Worm (Caenorhabditis elegans) whole organism, early embryonic: ENCODE measurements around the gene F53F4.17.

Source experiments
- ama-1 ChIP-seq: fragments of 150-350 bp; optimal IDR thresholded peaks from 2 replicates; lab custom pipeline; 2014
- ceh-36 ChIP-seq: sonication (generic microtip); optimal IDR thresholded peaks from 2 replicates; lab custom pipeline; 2016; ENCODE audit warnings: missing genetic modification characterization, inconsistent platforms, missing compliant biosample characterization
- ets-7 ChIP-seq: sonication (generic microtip); optimal IDR thresholded peaks from 2 replicates; lab custom pipeline; 2016; ENCODE audit warnings: missing genotype, missing genetic modification characterization, missing compliant biosample characterization
- flt-1 ChIP-seq: fragments of 200-800 bp; sonication (Bioruptor generic); IDR thresholded peaks from 2 replicates; pipeline ENCODE4 v1.3.6; 2022; ENCODE audit warnings: missing genetic modification characterization, missing compliant biosample characterization
- hmg-4 ChIP-seq: fragments of 200-800 bp; sonication (Bioruptor generic); optimal IDR thresholded peaks from 2 replicates; lab custom pipeline; 2018; ENCODE audit warnings: mild to moderate bottlenecking, missing genetic modification characterization, missing compliant biosample characterization
- hnd-1 ChIP-seq: sonication (generic microtip); optimal IDR thresholded peaks from 2 replicates; lab custom pipeline; 2016; ENCODE audit warnings: missing genetic modification characterization, missing compliant biosample characterization
- pes-1 ChIP-seq: fragments of 200-800 bp; sonication (Bioruptor generic); IDR thresholded peaks from 2 replicates; pipeline ENCODE4 v1.3.6; 2022; ENCODE audit warnings: missing genetic modification reagents, missing genetic modification characterization, missing compliant biosample characterization
- scrt-1 ChIP-seq: fragments of 200-800 bp; sonication (Bioruptor generic); IDR thresholded peaks from 2 replicates; pipeline ENCODE4 v1.3.6; 2022; ENCODE audit warnings: missing genetic modification characterization, missing compliant biosample characterization
- tbx-37 ChIP-seq: fragments of 200-800 bp; sonication (Bioruptor generic); conservative IDR thresholded peaks from 2 replicates; pipeline ENCODE4 v1.3.6; 2022; ENCODE audit warnings: missing genetic modification reagents, missing genetic modification characterization, missing compliant biosample characterization

ce11 chrV:13589494-13590176 lies 1.6 kb downstream of the F53F4.17 start, which contains the start of the genes F53F4.2 and F53F4.18:
- no peak for TF ChIP-seq ama-1 (lab: Kevin White, UChicago)
- TF ChIP-seq hnd-1 (tag; lab: Kevin White, UChicago): no peak
- TF ChIP-seq hmg-4: no peak
- TF ChIP-seq tbx-37 (GFP tag; lab: Robert Waterston, UW): no peak
- TF ChIP-seq flt-1 (GFP tag; lab: Robert Waterston, UW): no peak
- no peak for TF ChIP-seq scrt-1 (GFP tag; lab: Robert Waterston, UW)
- no peak for TF ChIP-seq ceh-36
- no peak for TF ChIP-seq ets-7 (tag; lab: Kevin White, UChicago)
- TF ChIP-seq pes-1 (GFP tag; lab: Robert Waterston, UW): no peak
